Fruit fly (Drosophila melanogaster): Measurements from ENCODE around the gene CG11975.

- TF ChIP-seq Sox14 (GFP tag; optimal IDR thresholded peaks at IDR 0.05) (no peak), Gug (GFP tag; IDR thresholded peaks at IDR 0.05) (no peak), fkh (GFP tag; optimal IDR thresholded peaks at IDR 0.05) (no peak), Eip93F (GFP tag; optimal IDR thresholded peaks at IDR 0.05) (no peak), Hr39 (GFP tag; optimal IDR thresholded peaks at IDR 0.05) (no peak), CG31627 (GFP tag; optimal IDR thresholded peaks at IDR 0.05) (no peak), Ets96B (tag; optimal IDR thresholded peaks at IDR 0.05) (no peak), Eip78C (GFP tag) (no peak), CG6276 (GFP tag; optimal IDR thresholded peaks at IDR 0.05) (no peak), OdsH (GFP tag; optimal IDR thresholded peaks at IDR 0.05) (no peak), acj6 (GFP tag; optimal IDR thresholded peaks at IDR 0.05) (no peak), Hr38 (GFP tag; optimal IDR thresholded peaks at IDR 0.05) (no peak), Eip75B (GFP tag; optimal IDR thresholded peaks at IDR 0.05) (no peak), Sox102F (GFP tag; optimal IDR thresholded peaks at IDR 0.05) (no peak)
Observed at dm6 chr3R:8997397-8997796, 4.3 kb downstream of the CG11975 start, which contains the start of gene CG11977.

Data from whole organism, prepupa.